Worm (Caenorhabditis elegans): Measurements from ENCODE around the gene K07E3.9.
A peak's percentile ranks its signal among the peaks of the same experiment; 100 is the strongest.

K07E3.9 gene

DNA sequence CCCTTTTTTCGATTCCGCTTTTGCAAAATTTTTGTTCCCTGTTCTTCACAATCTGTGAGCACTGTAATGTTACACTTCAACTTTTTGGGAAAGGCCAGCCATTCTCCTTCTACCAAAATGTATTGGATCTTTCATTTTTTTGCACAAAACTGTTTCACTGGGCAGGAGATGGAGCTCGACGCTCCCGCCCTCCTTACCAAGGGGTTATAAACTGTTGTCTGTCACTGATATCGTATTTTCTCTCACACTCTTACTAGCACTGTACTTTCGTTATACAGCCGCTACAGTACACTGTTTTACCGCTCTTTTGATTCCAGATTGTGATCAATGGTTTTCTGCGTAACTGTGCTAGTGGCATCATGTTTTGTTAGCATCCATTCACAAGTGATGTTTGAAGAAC, 30.3 kb upstream of the K07E3.9 start, which contains the start of gene C46F2.1:
TSS of gene C46F2.1 (plus strand) at position 301 of the 400 bp plus-strand sequence.
- TF ChIP-seq nhr-43 (tag; optimal IDR thresholded peaks at IDR 0.05; ENCODE audit: poor library complexity, severe bottlenecking) (no peak), nhr-12 (tag; optimal IDR thresholded peaks at IDR 0.05) (no peak), snpc-4 (tag; optimal IDR thresholded peaks at IDR 0.05) (no peak), nhr-67 (tag; optimal IDR thresholded peaks at IDR 0.05) (no peak), lin-39 (tag; optimal IDR thresholded peaks at IDR 0.05) (no peak), fos-1 (tag; optimal IDR thresholded peaks at IDR 0.05) (no peak), pqm-1 (tag; optimal IDR thresholded peaks at IDR 0.05) (peak; percentile 61), elt-2 (tag; optimal IDR thresholded peaks at IDR 0.05) (peak; percentile 33), jun-1 (tag; optimal IDR thresholded peaks at IDR 0.05) (no peak)

DNA sequence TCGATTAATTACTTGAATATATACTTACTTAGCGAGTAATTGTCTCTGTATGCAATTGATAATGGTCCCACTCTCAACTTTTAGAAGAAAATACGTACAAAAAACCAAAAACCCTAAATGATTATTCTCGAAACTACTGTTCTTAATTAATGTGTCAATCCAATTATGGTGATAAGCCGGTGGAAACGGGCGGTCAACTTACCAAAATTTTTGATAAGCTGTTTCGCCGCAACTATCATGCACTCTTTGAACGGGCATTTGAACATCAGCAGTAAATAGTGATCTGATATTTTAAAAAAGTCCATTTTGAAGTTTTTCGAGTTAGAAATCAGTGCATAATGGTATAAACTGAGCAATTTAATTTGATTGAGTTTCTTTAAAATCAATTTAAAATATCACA, 29.6 kb upstream of the K07E3.9 start:
- TF ChIP-seq jun-1 (tag; optimal IDR thresholded peaks at IDR 0.05) (no peak), egl-5 (tag; optimal IDR thresholded peaks at IDR 0.05) (no peak), elt-1 (tag; optimal IDR thresholded peaks at IDR 0.05) (no peak), snpc-4 (tag; optimal IDR thresholded peaks at IDR 0.05) (no peak), lin-39 (tag; optimal IDR thresholded peaks at IDR 0.05) (no peak), fkh-2 (tag; optimal IDR thresholded peaks at IDR 0.05) (no peak), elt-2 (tag; optimal IDR thresholded peaks at IDR 0.05) (peak; percentile 65)

DNA sequence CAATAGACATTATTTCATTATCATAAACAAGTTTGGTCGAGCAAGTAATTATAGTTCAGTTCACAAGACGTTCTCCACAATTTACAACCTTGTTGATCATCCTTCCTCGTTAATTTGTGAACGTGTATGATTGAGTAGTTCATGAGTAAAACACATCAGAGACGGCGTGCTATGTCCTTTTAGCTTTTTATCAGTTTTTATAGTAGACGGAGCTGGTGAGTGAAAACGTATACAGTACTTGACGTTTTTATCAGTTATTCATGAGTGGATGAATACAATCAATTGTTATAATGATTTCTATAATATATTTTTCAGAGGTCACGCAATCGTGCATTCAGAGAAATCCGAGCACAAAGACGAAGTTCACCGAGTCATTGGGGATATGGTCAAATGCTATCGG, 29.1 kb upstream of the K07E3.9 start:
- TF ChIP-seq ZK546.5 (tag; optimal IDR thresholded peaks at IDR 0.05): no peak
- TF ChIP-seq nhr-11 (tag; optimal IDR thresholded peaks at IDR 0.05): no peak
- peak; percentile 71 for TF ChIP-seq pqm-1 (tag; optimal IDR thresholded peaks at IDR 0.05)
- TF ChIP-seq elt-2 (tag; optimal IDR thresholded peaks at IDR 0.05): peak; percentile 54
- TF ChIP-seq pha-4 (tag; optimal IDR thresholded peaks at IDR 0.05): peak; percentile 2
- no peak for TF ChIP-seq nhr-12 (tag; optimal IDR thresholded peaks at IDR 0.05)

ce11 chrX:8082703-8083102, 25.3 kb upstream of the K07E3.9 start:
- TF ChIP-seq ama-1 (optimal IDR thresholded peaks at IDR 0.05) (no peak), ZK546.5 (tag; optimal IDR thresholded peaks at IDR 0.05) (no peak), nhr-43 (tag; optimal IDR thresholded peaks at IDR 0.05; ENCODE audit: poor library complexity, severe bottlenecking) (no peak), jun-1 (tag; optimal IDR thresholded peaks at IDR 0.05) (no peak), nhr-12 (tag; optimal IDR thresholded peaks at IDR 0.05) (no peak), aly-2 (tag; optimal IDR thresholded peaks at IDR 0.05) (no peak), unc-62 (GFP tag; optimal IDR thresholded peaks at IDR 0.05) (no peak), lsy-12 (tag; optimal IDR thresholded peaks at IDR 0.05) (no peak), skn-1 (tag; optimal IDR thresholded peaks at IDR 0.05) (no peak), lin-39 (tag; optimal IDR thresholded peaks at IDR 0.05) (no peak), sea-2 (GFP tag; optimal IDR thresholded peaks at IDR 0.05) (no peak), lin-15B (tag; optimal IDR thresholded peaks at IDR 0.05) (no peak)

ce11 chrX:8083330-8083729, 24.7 kb upstream of the K07E3.9 start:
- TF ChIP-seq unc-62 (GFP tag; optimal IDR thresholded peaks at IDR 0.05) (no peak), tbx-2 (tag; optimal IDR thresholded peaks at IDR 0.05) (no peak), ztf-11 (tag; optimal IDR thresholded peaks at IDR 0.05) (no peak), fkh-2 (tag; optimal IDR thresholded peaks at IDR 0.05) (no peak), ama-1 (optimal IDR thresholded peaks at IDR 0.05) (no peak), elt-2 (tag; optimal IDR thresholded peaks at IDR 0.05) (peak; percentile 26)

DNA sequence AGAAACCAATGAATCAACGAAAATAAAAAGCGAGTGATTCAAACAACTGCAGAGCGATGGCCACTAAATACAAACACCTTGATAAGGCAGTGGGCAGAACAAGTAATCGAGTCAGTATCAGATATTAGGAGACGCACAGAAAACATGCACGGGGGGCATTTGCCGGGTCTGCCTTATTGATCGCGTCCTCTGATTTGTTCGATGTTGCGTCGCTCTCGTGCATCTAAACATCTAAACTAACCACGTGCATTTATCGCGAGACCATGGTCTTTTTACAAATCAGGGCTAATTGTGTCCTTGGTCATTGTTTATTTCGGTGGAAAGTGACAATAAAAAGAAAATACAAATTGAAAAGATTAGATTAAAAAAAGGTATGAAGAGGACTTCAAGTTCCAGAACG, 24.1 kb upstream of the K07E3.9 start, which contains the start of gene K07E3.4:
TSS of gene K07E3.4 (minus strand) at position 100 of the 400 bp plus-strand sequence.
- TF ChIP-seq nhr-76 (tag; optimal IDR thresholded peaks at IDR 0.05): peak; percentile 14
- no peak for TF ChIP-seq mml-1 (tag; optimal IDR thresholded peaks at IDR 0.05)
- peak; percentile 53 for TF ChIP-seq jun-1 (tag; optimal IDR thresholded peaks at IDR 0.05)
- TF ChIP-seq ama-1 (optimal IDR thresholded peaks at IDR 0.05): no peak
- TF ChIP-seq elt-1 (tag; optimal IDR thresholded peaks at IDR 0.05): peak; percentile 85
- no peak for TF ChIP-seq egl-27 (tag; optimal IDR thresholded peaks at IDR 0.05)
- peak; percentile 77 for TF ChIP-seq ceh-28 (tag; optimal IDR thresholded peaks at IDR 0.05)
- TF ChIP-seq nhr-23 (tag; optimal IDR thresholded peaks at IDR 0.05): peak; percentile 67
- no peak for TF ChIP-seq tbx-2 (tag; optimal IDR thresholded peaks at IDR 0.05)
- peak; percentile 43 for TF ChIP-seq nfya-1 (tag; optimal IDR thresholded peaks at IDR 0.05; ENCODE audit: insufficient read depth)
- no peak for TF ChIP-seq ceh-9 (tag; optimal IDR thresholded peaks at IDR 0.05)
- no peak for TF ChIP-seq nhr-11 (tag; optimal IDR thresholded peaks at IDR 0.05)
- TF ChIP-seq lsy-12 (tag; optimal IDR thresholded peaks at IDR 0.05): no peak
- no peak for TF ChIP-seq lin-15B (tag; optimal IDR thresholded peaks at IDR 0.05)
- TF ChIP-seq nhr-237 (tag; optimal IDR thresholded peaks at IDR 0.05): no peak
- no peak for TF ChIP-seq aly-2 (tag; optimal IDR thresholded peaks at IDR 0.05)
- TF ChIP-seq snpc-4 (tag; optimal IDR thresholded peaks at IDR 0.05): peak; percentile 12
- no peak for TF ChIP-seq fos-1 (tag; optimal IDR thresholded peaks at IDR 0.05)
- TF ChIP-seq pqm-1 (tag; optimal IDR thresholded peaks at IDR 0.05): peak; percentile 71
- TF ChIP-seq nhr-67 (tag; optimal IDR thresholded peaks at IDR 0.05): no peak
- TF ChIP-seq ZK546.5 (tag; optimal IDR thresholded peaks at IDR 0.05): no peak
- no peak for TF ChIP-seq ceh-16 (tag; optimal IDR thresholded peaks at IDR 0.05)
- no peak for TF ChIP-seq nhr-12 (tag; optimal IDR thresholded peaks at IDR 0.05)
- no peak for TF ChIP-seq ceh-82 (tag; optimal IDR thresholded peaks at IDR 0.05)
- TF ChIP-seq elt-3 (tag; optimal IDR thresholded peaks at IDR 0.05): peak in 1 of 3 experiments; percentile 62
- no peak for TF ChIP-seq ztf-4 (tag; optimal IDR thresholded peaks at IDR 0.05)
- TF ChIP-seq nhr-28 (tag; optimal IDR thresholded peaks at IDR 0.05): no peak
- no peak for TF ChIP-seq eor-1 (tag; optimal IDR thresholded peaks at IDR 0.05)
- TF ChIP-seq sea-2 (GFP tag; optimal IDR thresholded peaks at IDR 0.05): no peak
- TF ChIP-seq hmg-11 (tag; optimal IDR thresholded peaks at IDR 0.05): no peak
- no peak for TF ChIP-seq pha-4 (tag; optimal IDR thresholded peaks at IDR 0.05)
- TF ChIP-seq nhr-77 (tag; optimal IDR thresholded peaks at IDR 0.05): no peak
